Worm (Caenorhabditis elegans): ENCODE measurements around the gene hpo-18.

ce11 chrV:4319867-4320266, 26.4 kb downstream of the hpo-18 start, which contains the start of gene ZC132.9:
- TF ChIP-seq ceh-9 (tag; optimal IDR thresholded peaks at IDR 0.05) (no peak), nhr-237 (tag; optimal IDR thresholded peaks at IDR 0.05) (no peak), nhr-76 (tag; optimal IDR thresholded peaks at IDR 0.05) (no peak), R02D3.7 (tag; optimal IDR thresholded peaks at IDR 0.05) (no peak), fos-1 (tag; optimal IDR thresholded peaks at IDR 0.05) (no peak), nhr-11 (tag; optimal IDR thresholded peaks at IDR 0.05) (no peak), ceh-82 (tag; optimal IDR thresholded peaks at IDR 0.05) (no peak), nhr-12 (tag; optimal IDR thresholded peaks at IDR 0.05) (no peak), egl-27 (tag; optimal IDR thresholded peaks at IDR 0.05) (no peak)
